Worm (Caenorhabditis elegans) whole organism, young adult: ENCODE measurements around the gene ccch-1.

Experiments used
- K12H6.12 ChIP-seq: fragments of 200-800 bp; sonication (Bioruptor generic); optimal IDR thresholded peaks from 2 replicates; lab custom pipeline; 2018; ENCODE audit warnings: mild to moderate bottlenecking, missing genetic modification characterization, missing compliant biosample characterization
- ama-1 ChIP-seq, 3 experiments: fragments of 150-350 bp in 1 of 3; sonication (generic microtip) in 2 of 3; optimal IDR thresholded peaks; 2 replicates each; lab custom pipeline; 2014 to 2018; ENCODE audit warnings: missing biosample characterization in 2 of 3, missing genetic modification characterization in 2 of 3, missing genetic modification reagents in 2 of 3
- bed-2 ChIP-seq: fragments of 200-800 bp; sonication (Bioruptor generic); IDR thresholded peaks from 2 replicates; pipeline ENCODE4 v1.3.6; 2022; ENCODE audit warnings: missing genetic modification reagents, missing genetic modification characterization, missing compliant biosample characterization
- lin-54 ChIP-seq: fragments of 200-800 bp; sonication (Bioruptor generic); optimal IDR thresholded peaks from 2 replicates; lab custom pipeline; 2018; ENCODE audit warnings: mild to moderate bottlenecking, missing genetic modification characterization, missing compliant biosample characterization
- nhr-120 ChIP-seq: fragments of 200-800 bp; sonication (Bioruptor generic); IDR thresholded peaks from 2 replicates; pipeline ENCODE4 v1.3.6; 2022; ENCODE audit warnings: missing genetic modification characterization, missing compliant biosample characterization
- ztf-3 ChIP-seq: fragments of 200-800 bp; sonication (Bioruptor generic); optimal IDR thresholded peaks from 2 replicates; lab custom pipeline; 2018; ENCODE audit warnings: mild to moderate bottlenecking, missing genetic modification characterization, missing compliant biosample characterization

ce11 chrV:11513432-11513831, 14.2 kb upstream of the ccch-1 start, which contains the start of gene C55A6.3:
- no peak for TF ChIP-seq K12H6.12
- TF ChIP-seq ztf-3 (GFP tag; lab: Kevin White, UChicago) = no peak
- no peak for TF ChIP-seq bed-2 (GFP tag; lab: Robert Waterston, UW)
- TF ChIP-seq ama-1 (optimal IDR thresholded peaks at IDR 0.05; lab: Kevin White, UChicago) = no peak
- no peak for TF ChIP-seq ama-1 (GFP tag; optimal IDR thresholded peaks at IDR 0.05; lab: Kevin White, UChicago)
- TF ChIP-seq nhr-120 (GFP tag; lab: Robert Waterston, UW) = no peak
- no peak for TF ChIP-seq lin-54 (GFP tag; lab: Kevin White, UChicago)
